Fruit fly (Drosophila melanogaster): ENCODE data around the gene CG15820.

Gene CG15820

dm6 chr3L:2152730-2153129, 21.4 kb downstream of the CG15820 start (continued):
- TF ChIP-seq CG8290 (GFP tag; optimal IDR thresholded peaks at IDR 0.05) (no peak), CG8290 (tag; optimal IDR thresholded peaks at IDR 0.05) (peak in 1 of 2 experiments; percentile 46), Blimp-1 (GFP tag; optimal IDR thresholded peaks at IDR 0.05) (peak; percentile 10), CrebB (tag; optimal IDR thresholded peaks at IDR 0.05) (no peak), maf-S (GFP tag; optimal IDR thresholded peaks at IDR 0.05) (no peak), NFAT (GFP tag; IDR thresholded peaks at IDR 0.05) (peak; percentile 17; the same call in 1 of the 2 replicates), CG12219 (GFP tag; optimal IDR thresholded peaks at IDR 0.05) (no peak), CG5953 (GFP tag; IDR thresholded peaks at IDR 0.05) (no peak), kah (GFP tag; optimal IDR thresholded peaks at IDR 0.05) (peak; percentile 83), gem (tag; optimal IDR thresholded peaks at IDR 0.05) (peak; percentile 8), nerfin-2 (GFP tag; IDR thresholded peaks at IDR 0.05; ENCODE audit: partially characterized antibody) (no peak), CG12744 (GFP tag; optimal IDR thresholded peaks at IDR 0.05) (no peak), Hand (GFP tag; optimal IDR thresholded peaks at IDR 0.05) (no peak), Usf (GFP tag; optimal IDR thresholded peaks at IDR 0.05) (no peak), ssp (GFP tag; IDR thresholded peaks at IDR 0.05) (no peak), odd (GFP tag; optimal IDR thresholded peaks at IDR 0.05) (no peak), Lim3 (GFP tag; IDR thresholded peaks at IDR 0.05) (no peak), CG10959 (GFP tag; IDR thresholded peaks at IDR 0.05) (0 out of 2 replicates have a peak, but pooled peaks have one; percentile 42), ems (GFP tag; optimal IDR thresholded peaks at IDR 0.05) (no peak), Ssrp (tag; optimal IDR thresholded peaks at IDR 0.05) (no peak), CG3407 (GFP tag; optimal IDR thresholded peaks at IDR 0.05) (no peak), chinmo (GFP tag; IDR thresholded peaks at IDR 0.05; ENCODE audit: partially characterized antibody) (0 out of 4 replicates have a peak, but pooled peaks have one; percentile 49), slp2 (GFP tag; optimal IDR thresholded peaks at IDR 0.05) (no peak), CG4424 (GFP tag; optimal IDR thresholded peaks at IDR 0.05) (no peak), CG6654 (GFP tag; optimal IDR thresholded peaks at IDR 0.05) (no peak), CG18262 (tag; optimal IDR thresholded peaks at IDR 0.05) (no peak), CTCF (GFP tag; optimal IDR thresholded peaks at IDR 0.05) (no peak), dm (GFP tag; optimal IDR thresholded peaks at IDR 0.05) (no peak), lov (optimal IDR thresholded peaks at IDR 0.05) (no peak), lov (GFP tag; IDR thresholded peaks at IDR 0.05) (no peak), CG9797 (GFP tag; optimal IDR thresholded peaks at IDR 0.05) (no peak), HLH3B (GFP tag; IDR thresholded peaks at IDR 0.05) (peak; percentile 7; the same call in 1 of the 2 replicates), lmd (GFP tag; IDR thresholded peaks at IDR 0.05) (no peak; the same call in 1 of the 2 replicates), CG8388 (GFP tag; optimal IDR thresholded peaks at IDR 0.05) (no peak), CG13123 (GFP tag; optimal IDR thresholded peaks at IDR 0.05) (no peak), CG9932 (GFP tag; IDR thresholded peaks at IDR 0.05) (peak; percentile 25; the same call in 1 of the 2 replicates), fd96Cb (tag; optimal IDR thresholded peaks at IDR 0.05) (no peak), hkb (optimal IDR thresholded peaks at IDR 0.05) (no peak), hkb (GFP tag; IDR thresholded peaks at IDR 0.05) (peak; percentile 39; the same call in 1 of the 2 replicates), sr (GFP tag; IDR thresholded peaks at IDR 0.05) (0 out of 3 replicates have a peak, but pooled peaks have one; percentile 32), CG4404 (GFP tag; IDR thresholded peaks at IDR 0.05) (no peak), nom (GFP tag; optimal IDR thresholded peaks at IDR 0.05) (no peak), CG6791 (GFP tag; IDR thresholded peaks at IDR 0.05; ENCODE audit: partially characterized antibody) (no peak), CG14860 (GFP tag; IDR thresholded peaks at IDR 0.05; ENCODE audit: partially characterized antibody) (no peak), crol (GFP tag; IDR thresholded peaks at IDR 0.05) (peak; percentile 37; the same call in 1 of the 2 replicates), Nf-YA (GFP tag; IDR thresholded peaks at IDR 0.05) (peak; percentile 13; the same call in 1 of the 2 replicates), unpg (GFP tag; optimal IDR thresholded peaks at IDR 0.05) (no peak), CG15696 (tag; optimal IDR thresholded peaks at IDR 0.05) (no peak), CG32767 (GFP tag; IDR thresholded peaks at IDR 0.05) (no peak), CG10654 (GFP tag; optimal IDR thresholded peaks at IDR 0.05) (no peak)

All from whole organism, embryonic.